Worm (Caenorhabditis elegans) whole organism, late embryonic: ENCODE data around the gene Y57G7A.6.

ENCODE experiments used
- C08G9.2 ChIP-seq: sonication (generic microtip); optimal IDR thresholded peaks from 2 replicates; lab custom pipeline; 2016; ENCODE audit warnings: mild to moderate bottlenecking, missing genetic modification characterization, moderate library complexity, missing compliant biosample characterization
- ahr-1 ChIP-seq: sonication (generic microtip); optimal IDR thresholded peaks from 2 replicates; lab custom pipeline; 2016; ENCODE audit warnings: missing genetic modification characterization, missing compliant biosample characterization
- ama-1 ChIP-seq: fragments of 150-350 bp; optimal IDR thresholded peaks from 2 replicates; lab custom pipeline; 2014
- dmd-4 ChIP-seq: sonication (generic microtip); optimal IDR thresholded peaks from 2 replicates; lab custom pipeline; 2016; ENCODE audit warnings: borderline replicate concordance, missing genetic modification characterization, missing compliant biosample characterization
- elt-4 ChIP-seq: sonication (generic microtip); optimal IDR thresholded peaks from 2 replicates; lab custom pipeline; 2016; ENCODE audit warnings: missing genetic modification characterization, missing compliant biosample characterization
- nhr-11 ChIP-seq: fragments of 150-350 bp; optimal IDR thresholded peaks from 2 replicates; lab custom pipeline; 2014; ENCODE audit warnings: missing biosample characterization, missing genetic modification characterization
- npax-4 ChIP-seq: sonication (generic microtip); optimal IDR thresholded peaks from 2 replicates; lab custom pipeline; 2016; ENCODE audit warnings: missing genetic modification characterization, missing compliant biosample characterization
- pha-4 ChIP-seq: fragments of 150-350 bp; optimal IDR thresholded peaks from 2 replicates; lab custom pipeline; 2018; ENCODE audit warnings: missing biosample characterization, missing genetic modification reagents, missing genetic modification characterization
- ttx-3 ChIP-seq: sonication (generic microtip); optimal IDR thresholded peaks from 2 replicates; lab custom pipeline; 2016; ENCODE audit warnings: missing genetic modification reagents, missing genetic modification characterization, missing compliant biosample characterization
- unc-55 ChIP-seq: sonication (generic microtip); optimal IDR thresholded peaks from 2 replicates; lab custom pipeline; 2017; ENCODE audit warnings: missing biosample characterization, missing genetic modification reagents, missing genetic modification characterization

- TF ChIP-seq npax-4 (no peak), dmd-4 (tag; lab: Kevin White, UChicago) (no peak), pha-4 (tag; lab: Kevin White, UChicago) (no peak), ama-1 (lab: Kevin White, UChicago) (no peak), elt-4 (no peak), unc-55 (GFP tag; lab: Kevin White, UChicago) (no peak), nhr-11 (tag; lab: Kevin White, UChicago) (no peak), ttx-3 (tag; lab: Kevin White, UChicago) (no peak), C08G9.2 (no peak), ahr-1 (tag; lab: Kevin White, UChicago) (no peak)
Observed at ce11 chrII:1329887-1330286, 44.5 kb upstream of the Y57G7A.6 start.
